Worm (Caenorhabditis elegans): ENCODE data around the gene jmjd-2.

DNA sequence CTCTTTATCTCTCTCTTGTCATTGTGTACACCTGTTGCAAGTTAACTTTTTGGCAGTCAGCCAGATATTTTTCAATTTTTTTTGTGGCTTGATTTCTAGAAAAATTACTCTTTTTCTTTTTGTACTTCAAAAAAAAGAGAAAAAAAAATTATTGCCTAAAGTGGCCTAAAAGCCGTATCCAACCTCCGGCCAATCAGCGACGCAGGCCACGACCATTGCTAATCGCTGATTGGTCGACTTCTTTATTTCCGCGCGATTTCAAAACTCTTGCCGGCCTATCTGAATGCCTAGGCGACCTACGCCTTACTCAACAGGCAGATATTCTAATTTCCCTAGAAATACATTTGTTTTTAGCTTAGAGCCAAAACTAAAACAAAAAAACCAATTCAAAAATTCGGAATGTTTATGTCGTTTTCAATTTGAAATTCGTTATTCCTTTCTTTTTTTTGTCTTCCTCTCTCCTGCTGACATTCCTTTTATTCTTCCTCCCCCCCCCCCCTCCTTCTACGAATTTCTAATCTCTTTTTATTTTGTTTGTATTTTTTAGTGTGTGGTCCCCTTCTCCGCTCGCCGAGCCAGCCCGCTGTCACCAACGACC lies 45.8 kb downstream of the jmjd-2 start, which contains the start of gene ace-4:
- TF ChIP-seq elt-1 (tag; optimal IDR thresholded peaks at IDR 0.05) (no peak), nhr-237 (tag; optimal IDR thresholded peaks at IDR 0.05) (no peak), R02D3.7 (tag; optimal IDR thresholded peaks at IDR 0.05) (no peak), nhr-25 (tag; optimal IDR thresholded peaks at IDR 0.05) (no peak), ama-1 (optimal IDR thresholded peaks at IDR 0.05) (no peak), tbx-2 (tag; optimal IDR thresholded peaks at IDR 0.05) (no peak), sea-2 (GFP tag; optimal IDR thresholded peaks at IDR 0.05) (no peak)
